Worm (Caenorhabditis elegans) whole organism, L4 larva: ENCODE measurements around the gene F44E2.3.

Experiments
- F10B5.3 ChIP-seq: sonication (generic microtip); optimal IDR thresholded peaks from 2 replicates; lab custom pipeline; 2016; ENCODE audit warnings: mild to moderate bottlenecking, missing genetic modification characterization, missing compliant biosample characterization
- F26F4.8 ChIP-seq: fragments of 200-800 bp; sonication (Bioruptor generic); conservative IDR thresholded peaks from 2 replicates; pipeline ENCODE4 v1.3.6; 2022; ENCODE audit warnings: missing genetic modification characterization, missing compliant biosample characterization
- F49E8.2 ChIP-seq: sonication (generic microtip); optimal IDR thresholded peaks from 2 replicates; lab custom pipeline; 2016; ENCODE audit warnings: missing compliant biosample characterization, mild to moderate bottlenecking, missing genetic modification characterization, borderline replicate concordance
- Y105C5A.15 ChIP-seq: fragments of 200-800 bp; sonication (Bioruptor generic); IDR thresholded peaks from 2 replicates; pipeline ENCODE4 v1.3.6; 2022; ENCODE audit warnings: missing genetic modification characterization, missing compliant biosample characterization
- Y48G9A.11 ChIP-seq: fragments of 200-800 bp; sonication (Bioruptor generic); IDR thresholded peaks from 2 replicates; pipeline ENCODE4 v1.3.6; 2022; ENCODE audit warnings: missing genetic modification reagents, missing genetic modification characterization, missing compliant biosample characterization
- Y75B8A.6 ChIP-seq: fragments of 200-800 bp; sonication (Bioruptor generic); IDR thresholded peaks from 2 replicates; pipeline ENCODE4 v1.3.6; 2022; ENCODE audit warnings: missing genetic modification reagents, missing genetic modification characterization, missing compliant biosample characterization
- aha-1 ChIP-seq: fragments of 150-350 bp; peaks from one replicate; lab custom pipeline; 2014; ENCODE audit warnings: missing biosample characterization, missing genetic modification characterization
- aly-2 ChIP-seq: sonication (generic microtip); optimal IDR thresholded peaks from 2 replicates; lab custom pipeline; 2018; ENCODE audit warnings: missing biosample characterization, missing genetic modification characterization
- ama-1 ChIP-seq: fragments of 150-350 bp; optimal IDR thresholded peaks from 2 replicates; lab custom pipeline; 2014; ENCODE audit warnings: inconsistent platforms, mixed read lengths
- arid-1 ChIP-seq: fragments of 200-800 bp; sonication (Bioruptor generic); conservative IDR thresholded peaks from 2 replicates; pipeline ENCODE4 v1.3.6; 2022; ENCODE audit warnings: missing genetic modification reagents, missing genetic modification characterization, missing compliant biosample characterization
- ceh-62 ChIP-seq: sonication (generic microtip); optimal IDR thresholded peaks from 2 replicates; lab custom pipeline; 2017; ENCODE audit warnings: missing biosample characterization, missing genetic modification characterization
- cey-2 ChIP-seq: sonication (generic microtip); optimal IDR thresholded peaks from 3 replicates; lab custom pipeline; 2017; ENCODE audit warnings: missing genetic modification characterization, mild to moderate bottlenecking, missing compliant biosample characterization, antibody characterized with exemption, borderline replicate concordance; ENCODE audit not compliant: insufficient read depth
- daf-8 ChIP-seq: fragments of 200-800 bp; sonication (Bioruptor generic); IDR thresholded peaks from 2 replicates; pipeline ENCODE4 v1.3.6; 2022; ENCODE audit warnings: missing genetic modification characterization, missing compliant biosample characterization
- dmd-6 ChIP-seq: fragments of 200-800 bp; sonication (Bioruptor generic); IDR thresholded peaks from 2 replicates; pipeline ENCODE4 v1.3.6; 2022; ENCODE audit warnings: missing genetic modification reagents, missing genetic modification characterization, missing compliant biosample characterization
- dmd-8 ChIP-seq: fragments of 200-800 bp; sonication (Bioruptor generic); IDR thresholded peaks from 2 replicates; pipeline ENCODE4 v1.3.6; 2022; ENCODE audit warnings: missing genetic modification characterization, missing compliant biosample characterization
- egl-27 ChIP-seq: sonication (generic microtip); optimal IDR thresholded peaks from 3 replicates; lab custom pipeline; 2017; ENCODE audit warnings: missing biosample characterization, missing genetic modification reagents, missing genetic modification characterization
- fos-1 ChIP-seq: fragments of 150-350 bp; optimal IDR thresholded peaks from 2 replicates; lab custom pipeline; 2014; ENCODE audit warnings: missing biosample characterization, missing genetic modification characterization
- gei-8 ChIP-seq: fragments of 200-800 bp; sonication (Bioruptor generic); optimal IDR thresholded peaks from 2 replicates; lab custom pipeline; 2018; ENCODE audit warnings: mild to moderate bottlenecking, missing genetic modification characterization, missing compliant biosample characterization
- hmg-1.1 ChIP-seq: fragments of 200-800 bp; sonication (Bioruptor generic); IDR thresholded peaks from 2 replicates; pipeline ENCODE4 v1.3.6; 2022; ENCODE audit warnings: missing genetic modification reagents, missing genetic modification characterization, missing compliant biosample characterization
- jun-1 ChIP-seq: fragments of 150-350 bp; optimal IDR thresholded peaks from 2 replicates; lab custom pipeline; 2014; ENCODE audit warnings: missing biosample characterization, missing genetic modification reagents, missing genetic modification characterization
- lim-7 ChIP-seq: fragments of 200-800 bp; sonication (Bioruptor generic); IDR thresholded peaks from 2 replicates; pipeline ENCODE4 v1.3.6; 2022; ENCODE audit warnings: missing genetic modification characterization, missing compliant biosample characterization
- lin-15B ChIP-seq: fragments of 150-350 bp; sonication (generic microtip); optimal IDR thresholded peaks from 3 replicates; lab custom pipeline; 2014; ENCODE audit warnings: missing biosample characterization, missing genetic modification characterization
- lsy-2 ChIP-seq, 2 experiments: fragments of 150-350 bp in 1 of 2; sonication (generic microtip) in 1 of 2; optimal IDR thresholded peaks; 2 replicates each; lab custom pipeline; 2014 to 2017; ENCODE audit warnings: missing biosample characterization in 2 of 2, missing genetic modification characterization in 2 of 2
- madf-5 ChIP-seq, 2 experiments: fragments of 200-800 bp; sonication (Bioruptor generic); IDR thresholded peaks; 2 replicates each; pipeline ENCODE4 v1.3.6; 2022; ENCODE audit warnings: missing compliant biosample characterization in 2 of 2, missing genetic modification characterization in 2 of 2
- madf-9 ChIP-seq: fragments of 200-800 bp; sonication (Bioruptor generic); conservative IDR thresholded peaks from 2 replicates; pipeline ENCODE4 v1.3.6; 2022; ENCODE audit warnings: missing genetic modification reagents, missing genetic modification characterization, missing compliant biosample characterization
- mdl-1 ChIP-seq, 2 experiments: fragments of 150-350 bp in 1 of 2; sonication (generic microtip) in 1 of 2; optimal IDR thresholded peaks; 2 replicates each; lab custom pipeline; 2014 to 2017; ENCODE audit warnings: missing biosample characterization in 2 of 2, missing genetic modification characterization in 2 of 2
- mdt-29 ChIP-seq: fragments of 200-800 bp; sonication (Bioruptor generic); IDR thresholded peaks from 2 replicates; pipeline ENCODE4 v1.3.6; 2022; ENCODE audit warnings: missing genetic modification reagents, missing genetic modification characterization, missing compliant biosample characterization
- mes-2 ChIP-seq: sonication (generic microtip); optimal IDR thresholded peaks from 2 replicates; lab custom pipeline; 2016; ENCODE audit warnings: missing genotype, mild to moderate bottlenecking, missing genetic modification characterization, missing compliant biosample characterization; ENCODE audit not compliant: poor library complexity, severe bottlenecking
- mxl-2 ChIP-seq: fragments of 200-800 bp; sonication (Bioruptor generic); conservative IDR thresholded peaks from 2 replicates; pipeline ENCODE4 v1.3.6; 2022; ENCODE audit warnings: missing genetic modification reagents, missing genetic modification characterization, missing compliant biosample characterization
- nhr-10 ChIP-seq: fragments of 150-350 bp; optimal IDR thresholded peaks from 2 replicates; lab custom pipeline; 2014; ENCODE audit warnings: missing biosample characterization, missing genetic modification characterization
- nhr-237 ChIP-seq: sonication (generic microtip); optimal IDR thresholded peaks from 2 replicates; lab custom pipeline; 2017; ENCODE audit warnings: missing biosample characterization, missing genetic modification characterization
- nhr-28 ChIP-seq: fragments of 150-350 bp; optimal IDR thresholded peaks from 2 replicates; lab custom pipeline; 2014; ENCODE audit warnings: missing biosample characterization, missing genetic modification characterization
- nhr-42 ChIP-seq: fragments of 200-800 bp; sonication (Bioruptor generic); IDR thresholded peaks from 2 replicates; pipeline ENCODE4 v1.3.6; 2022; ENCODE audit warnings: missing genetic modification characterization, missing compliant biosample characterization
- rbr-2 ChIP-seq: sonication (generic microtip); optimal IDR thresholded peaks from 2 replicates; lab custom pipeline; 2016; ENCODE audit warnings: missing genotype, missing genetic modification characterization, missing compliant biosample characterization
- saeg-2 ChIP-seq: fragments of 200-800 bp; sonication (Bioruptor generic); IDR thresholded peaks from 2 replicates; pipeline ENCODE4 v1.3.6; 2022; ENCODE audit warnings: missing genetic modification reagents, missing genetic modification characterization, missing compliant biosample characterization
- snpc-1.2 ChIP-seq: fragments of 200-800 bp; sonication (Bioruptor generic); IDR thresholded peaks from 2 replicates; pipeline ENCODE4 v1.3.6; 2022; ENCODE audit warnings: missing genetic modification reagents, missing genetic modification characterization, missing compliant biosample characterization
- spr-1 ChIP-seq: sonication (generic microtip); optimal IDR thresholded peaks from 2 replicates; lab custom pipeline; 2016; ENCODE audit warnings: mild to moderate bottlenecking, missing genetic modification characterization, missing compliant biosample characterization
- spr-3 ChIP-seq: fragments of 200-800 bp; sonication (Bioruptor generic); optimal IDR thresholded peaks from 2 replicates; lab custom pipeline; 2018; ENCODE audit warnings: mild to moderate bottlenecking, missing genetic modification characterization, missing compliant biosample characterization
- tag-97 ChIP-seq: fragments of 200-800 bp; sonication (Bioruptor generic); IDR thresholded peaks from 2 replicates; pipeline ENCODE4 v1.3.6; 2022; ENCODE audit warnings: missing genetic modification characterization, missing compliant biosample characterization
- unc-130 ChIP-seq: sonication (generic microtip); optimal IDR thresholded peaks from 2 replicates; lab custom pipeline; 2016; ENCODE audit warnings: missing genetic modification reagents, missing genetic modification characterization, missing compliant biosample characterization
- vab-7 ChIP-seq: fragments of 200-800 bp; sonication (Bioruptor generic); IDR thresholded peaks from 2 replicates; pipeline ENCODE4 v1.3.6; 2022; ENCODE audit warnings: missing genetic modification reagents, missing genetic modification characterization, missing compliant biosample characterization
- zag-1 ChIP-seq: fragments of 150-350 bp; optimal IDR thresholded peaks from 2 replicates; lab custom pipeline; 2014; ENCODE audit warnings: missing biosample characterization, missing genetic modification characterization
- zfp-3 ChIP-seq: fragments of 200-800 bp; sonication (Bioruptor generic); conservative IDR thresholded peaks from 2 replicates; pipeline ENCODE4 v1.3.6; 2022; ENCODE audit warnings: missing genetic modification reagents, missing genetic modification characterization, missing compliant biosample characterization
- zip-11 ChIP-seq: fragments of 200-800 bp; sonication (Bioruptor generic); IDR thresholded peaks from 2 replicates; pipeline ENCODE4 v1.3.6; 2022; ENCODE audit warnings: missing genetic modification characterization, missing compliant biosample characterization

Gene F44E2.3

ce11 chrIII:8807246-8807645 is 21.9 kb downstream of the F44E2.3 start, which contains the start of gene F54F2.7:
F54F2.7 (minus strand) TSS chrIII:8807346.
- TF ChIP-seq nhr-237 (tag; lab: Kevin White, UChicago) (no peak), egl-27 (tag; lab: Kevin White, UChicago) (no peak), spr-1 (tag; lab: Kevin White, UChicago) (no peak), Y105C5A.15 (no peak)

ce11 chrIII:8805815-8806214 is 23.3 kb downstream of the F44E2.3 start:
- no peak for TF ChIP-seq madf-9 (GFP tag; lab: Robert Waterston, UW)
- TF ChIP-seq lim-7 (GFP tag; lab: Robert Waterston, UW): 0 out of 2 replicates have a peak, but pooled peaks have one; percentile 47
- 0 out of 4 replicates have a peak, but pooled peaks of 1 of the 2 experiments have one; percentile 20 for TF ChIP-seq madf-5 (GFP tag; IDR thresholded peaks at IDR 0.05; lab: Robert Waterston, UW)
- peak; percentile 33 for TF ChIP-seq aly-2 (tag; lab: Kevin White, UChicago)
- TF ChIP-seq aha-1 (tag; lab: Kevin White, UChicago): peak; percentile 54

- TF ChIP-seq hmg-1.1 (GFP tag; lab: Robert Waterston, UW) (peak; percentile 92), mes-2 (tag; lab: Kevin White, UChicago) (peak; percentile 80), unc-130 (GFP tag; lab: Kevin White, UChicago) (peak; percentile 27), nhr-42 (GFP tag; lab: Robert Waterston, UW) (peak; percentile 59; the same call in 1 of the 2 replicates), zag-1 (tag; lab: Kevin White, UChicago) (peak; percentile 64), ceh-62 (no peak), jun-1 (peak; percentile 94), nhr-10 (tag; lab: Kevin White, UChicago) (peak; percentile 96), mxl-2 (peak; percentile 82), F49E8.2 (tag; lab: Kevin White, UChicago) (no peak), dmd-6 (GFP tag; lab: Robert Waterston, UW) (peak; percentile 96), Y48G9A.11 (GFP tag; lab: Robert Waterston, UW) (no peak), mdl-1 (tag; optimal IDR thresholded peaks at IDR 0.05; lab: Kevin White, UChicago) (peak; percentile 94 to 98), lsy-2 (tag; optimal IDR thresholded peaks at IDR 0.05; lab: Kevin White, UChicago) (peak; percentile 92 to 94), F26F4.8 (GFP tag; lab: Robert Waterston, UW) (no peak), cey-2 (tag; lab: Kevin White, UChicago) (peak; percentile 88), aly-2 (tag; lab: Kevin White, UChicago) (no peak), vab-7 (GFP tag; lab: Robert Waterston, UW) (no peak), zfp-3 (GFP tag; lab: Robert Waterston, UW) (peak; percentile 59; the same call in 1 of the 2 replicates), gei-8 (GFP tag; lab: Kevin White, UChicago) (peak; percentile 94), arid-1 (GFP tag; lab: Robert Waterston, UW) (0 out of 2 replicates have a peak, but pooled peaks have one; percentile 12), F10B5.3 (peak; percentile 69), ama-1 (lab: Kevin White, UChicago) (peak; percentile 42), fos-1 (tag; lab: Kevin White, UChicago) (peak; percentile 87), nhr-28 (tag; lab: Kevin White, UChicago) (peak; percentile 96), tag-97 (GFP tag; lab: Robert Waterston, UW) (no peak), mdt-29 (GFP tag; lab: Robert Waterston, UW) (no peak), snpc-1.2 (peak; percentile 29; the same call in 1 of the 2 replicates), lin-15B (no peak), spr-3 (GFP tag; lab: Kevin White, UChicago) (peak; percentile 21), daf-8 (GFP tag; lab: Robert Waterston, UW) (no peak), rbr-2 (tag; lab: Kevin White, UChicago) (peak; percentile 95), dmd-8 (no peak), madf-9 (GFP tag; lab: Robert Waterston, UW) (no peak; the same call in 1 of the 2 replicates), saeg-2 (GFP tag; lab: Robert Waterston, UW) (peak; percentile 82), zip-11 (GFP tag; lab: Robert Waterston, UW) (no peak), Y75B8A.6 (GFP tag; lab: Robert Waterston, UW) (peak; percentile 17; the same call in 1 of the 2 replicates)
Measured at ce11 chrIII:8801864-8802818, 27.0 kb downstream of the F44E2.3 start.
